Worm (Caenorhabditis elegans): Measurements from ENCODE around the gene islo-1.

The islo-1 gene

ce11 chrIV:8102231-8102630 lies 34.0 kb upstream of the islo-1 start, which contains the start of gene Y42H9AR.5 (continued):
- no peak for TF ChIP-seq B0019.2 (GFP tag; conservative IDR thresholded peaks at IDR 0.05)
- no peak for TF ChIP-seq F10E7.11 (tag; optimal IDR thresholded peaks at IDR 0.05)
- no peak for TF ChIP-seq lin-26 (GFP tag; IDR thresholded peaks at IDR 0.05)
- no peak for TF ChIP-seq nhr-80 (tag; optimal IDR thresholded peaks at IDR 0.05)
- no peak for TF ChIP-seq lag-1 (GFP tag; IDR thresholded peaks at IDR 0.05)

ce11 chrIV:8103196-8103595 lies 33.0 kb upstream of the islo-1 start:
- TF ChIP-seq nhr-27 (tag; optimal IDR thresholded peaks at IDR 0.05), result no peak
- no peak for TF ChIP-seq ZK185.1 (tag; optimal IDR thresholded peaks at IDR 0.05; ENCODE audit: poor library complexity, severe bottlenecking)
- TF ChIP-seq F33H1.4 (GFP tag; IDR thresholded peaks at IDR 0.05), result no peak
- TF ChIP-seq ztf-26 (tag; optimal IDR thresholded peaks at IDR 0.05), result peak; percentile 16
- no peak for TF ChIP-seq ztf-22 (GFP tag; optimal IDR thresholded peaks at IDR 0.05)
- TF ChIP-seq rpc-1 (optimal IDR thresholded peaks at IDR 0.05), result no peak
- no peak for TF ChIP-seq rpc-1 (tag; optimal IDR thresholded peaks at IDR 0.05)
- no peak for TF ChIP-seq ccch-3 (GFP tag; optimal IDR thresholded peaks at IDR 0.05)
- peak; percentile 22 for TF ChIP-seq lin-40 (tag; optimal IDR thresholded peaks at IDR 0.05)
- TF ChIP-seq tlf-1 (GFP tag; optimal IDR thresholded peaks at IDR 0.05), result no peak
- no peak for TF ChIP-seq him-1 (tag; optimal IDR thresholded peaks at IDR 0.05)
- TF ChIP-seq hsf-1 (GFP tag; IDR thresholded peaks at IDR 0.05), result no peak
- no peak for TF ChIP-seq ceh-58 (GFP tag; IDR thresholded peaks at IDR 0.05)

ce11 chrIV:8105083-8105482 lies 31.1 kb upstream of the islo-1 start:
- TF ChIP-seq B0019.2 (GFP tag; conservative IDR thresholded peaks at IDR 0.05) (no peak), attf-3 (GFP tag; conservative IDR thresholded peaks at IDR 0.05) (no peak), tbx-9 (tag; optimal IDR thresholded peaks at IDR 0.05; ENCODE audit: borderline replicate concordance) (no peak), ama-1 (optimal IDR thresholded peaks at IDR 0.05) (no peak), ama-1 (GFP tag; optimal IDR thresholded peaks at IDR 0.05) (no peak), cebp-2 (GFP tag; IDR thresholded peaks at IDR 0.05) (no peak), snpc-3.4 (tag; optimal IDR thresholded peaks at IDR 0.05) (no peak), atf-7 (tag; optimal IDR thresholded peaks at IDR 0.05) (no peak), efl-1 (GFP tag; optimal IDR thresholded peaks at IDR 0.05) (no peak), mes-4 (tag; optimal IDR thresholded peaks at IDR 0.05) (no peak)

- TF ChIP-seq nhr-179 (tag; optimal IDR thresholded peaks at IDR 0.05), result no peak
- TF ChIP-seq F49E8.2 (tag; optimal IDR thresholded peaks at IDR 0.05; ENCODE audit: insufficient read depth), result peak; percentile 4
Observed at ce11 chrIV:8107502-8107901, 28.7 kb upstream of the islo-1 start, which contains the start of gene rabs-5. Gene rabs-5, minus strand, starts transcription at chrIV:8107602.

ce11 chrIV:8112187-8112586 lies 24.0 kb upstream of the islo-1 start, which contains the start of gene Y42H9AR.4:
Gene Y42H9AR.4, minus strand, starts transcription at chrIV:8112218.
- TF ChIP-seq snpc-1.1 (tag; optimal IDR thresholded peaks at IDR 0.05; ENCODE audit: insufficient read depth) (no peak), nhr-90 (tag; optimal IDR thresholded peaks at IDR 0.05) (no peak), sdz-38 (tag; optimal IDR thresholded peaks at IDR 0.05) (no peak), attf-3 (GFP tag; conservative IDR thresholded peaks at IDR 0.05) (no peak), lin-35 (GFP tag; optimal IDR thresholded peaks at IDR 0.05) (no peak), C17E4.6 (GFP tag; IDR thresholded peaks at IDR 0.05) (no peak), hmg-1.2 (GFP tag; IDR thresholded peaks at IDR 0.05) (peak; percentile 98), bed-1 (GFP tag; IDR thresholded peaks at IDR 0.05) (no peak), mxl-1 (tag; optimal IDR thresholded peaks at IDR 0.05) (no peak), egl-18 (GFP tag; IDR thresholded peaks at IDR 0.05) (no peak), nhr-80 (tag; optimal IDR thresholded peaks at IDR 0.05) (peak; percentile 12), nhr-179 (tag; optimal IDR thresholded peaks at IDR 0.05) (no peak), nfya-2 (GFP tag; IDR thresholded peaks at IDR 0.05) (no peak), ztf-26 (tag; optimal IDR thresholded peaks at IDR 0.05) (no peak), ekl-4 (GFP tag; IDR thresholded peaks at IDR 0.05) (0 out of 2 replicates have a peak, but pooled peaks have one; percentile 43), dpff-1 (tag; optimal IDR thresholded peaks at IDR 0.05) (no peak), F57C9.4 (tag; optimal IDR thresholded peaks at IDR 0.05) (no peak), D2030.7 (GFP tag; IDR thresholded peaks at IDR 0.05) (no peak), akir-1 (GFP tag; optimal IDR thresholded peaks at IDR 0.05) (no peak), Y53F4B.3 (GFP tag; IDR thresholded peaks at IDR 0.05) (no peak)
